Worm (Caenorhabditis elegans): ENCODE data around the gene gap-2.

The gap-2 gene

DNA sequence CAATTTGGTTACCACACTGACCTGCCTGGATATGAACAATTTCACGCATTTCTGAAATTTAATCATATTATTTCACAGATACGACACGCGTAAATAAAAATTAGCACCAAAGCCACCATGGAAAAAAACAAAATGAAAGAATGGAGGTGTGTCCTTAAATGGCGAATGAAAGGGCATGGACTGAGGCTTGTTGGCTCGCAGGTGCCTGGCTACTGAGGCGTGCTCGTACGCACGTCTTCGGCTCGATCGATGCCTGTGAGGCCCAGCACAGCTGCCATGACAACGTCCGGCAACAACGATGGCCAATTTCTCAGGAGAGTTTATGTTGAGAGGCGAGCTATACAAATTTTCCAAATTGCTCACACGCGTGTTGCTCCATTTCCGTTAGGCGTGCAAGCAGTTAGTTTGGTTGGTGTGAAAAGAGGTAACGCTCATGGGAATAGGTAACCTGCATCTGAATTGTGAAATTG is 35.4 kb upstream of the gap-2 start, which contains the start of gene tbb-4:
Gene tbb-4 (minus strand): TSS at position 51 of the 470 bp plus-strand sequence.
- TF ChIP-seq tra-1 (GFP tag; IDR thresholded peaks at IDR 0.05) = no peak
- no peak for TF ChIP-seq zfp-2 (tag; optimal IDR thresholded peaks at IDR 0.05)
- no peak for TF ChIP-seq dmd-6 (GFP tag; IDR thresholded peaks at IDR 0.05)
- TF ChIP-seq mep-1 (tag; optimal IDR thresholded peaks at IDR 0.05) = no peak
- TF ChIP-seq fos-1 (tag; optimal IDR thresholded peaks at IDR 0.05) = no peak
- TF ChIP-seq gei-8 (GFP tag; optimal IDR thresholded peaks at IDR 0.05) = no peak
- no peak for TF ChIP-seq fkh-10 (GFP tag; optimal IDR thresholded peaks at IDR 0.05)
- peak in 1 of 2 experiments; percentile 71 for TF ChIP-seq unc-62 (GFP tag; optimal IDR thresholded peaks at IDR 0.05 in 1 of 2)
- no peak for TF ChIP-seq unc-62 (tag; optimal IDR thresholded peaks at IDR 0.05)

DNA sequence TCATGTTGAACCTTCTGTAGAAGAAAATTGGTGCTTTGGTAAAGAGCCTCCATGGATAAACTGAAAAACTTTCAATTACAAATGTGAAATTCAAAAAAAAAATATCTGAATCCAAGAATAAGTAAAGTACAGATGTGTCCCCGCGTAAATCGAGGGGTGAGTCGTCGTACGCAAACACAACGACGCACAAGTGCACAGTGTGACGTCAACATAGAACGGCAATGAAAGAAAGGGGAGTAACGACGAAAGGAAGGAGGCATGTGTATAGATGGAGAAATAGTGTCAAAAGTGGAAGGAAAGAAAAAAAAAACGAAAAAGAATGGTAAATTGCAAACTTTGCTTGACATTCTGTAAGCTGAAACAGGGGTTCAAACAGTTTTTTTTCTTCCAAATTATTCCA is 30.8 kb upstream of the gap-2 start, which contains the start of gene memb-1:
Gene memb-1 (minus strand): TSS at position 60 of the 400 bp plus-strand sequence.
- TF ChIP-seq mes-2 (tag; optimal IDR thresholded peaks at IDR 0.05; ENCODE audit: poor library complexity, severe bottlenecking) (peak; percentile 91), Y105C5A.15 (GFP tag; IDR thresholded peaks at IDR 0.05) (no peak), dve-1 (tag; optimal IDR thresholded peaks at IDR 0.05; ENCODE audit: insufficient read depth) (peak; percentile 70), nhr-11 (tag; optimal IDR thresholded peaks at IDR 0.05) (peak; percentile 38), fkh-10 (GFP tag; optimal IDR thresholded peaks at IDR 0.05) (no peak), cey-2 (tag; optimal IDR thresholded peaks at IDR 0.05; ENCODE audit: borderline replicate concordance, insufficient read depth) (no peak), aha-1 (tag) (peak; percentile 90), mdl-1 (tag; optimal IDR thresholded peaks at IDR 0.05) (peak in 1 of 2 experiments; percentile 59), ztf-7 (tag; optimal IDR thresholded peaks at IDR 0.05) (peak; percentile 67), attf-4 (tag; optimal IDR thresholded peaks at IDR 0.05) (no peak), duxl-1 (tag; optimal IDR thresholded peaks at IDR 0.05; ENCODE audit: poor library complexity) (peak; percentile 32), R02D3.7 (tag; optimal IDR thresholded peaks at IDR 0.05) (peak; percentile 50), Y75B8A.6 (GFP tag; IDR thresholded peaks at IDR 0.05) (no peak), set-16 (GFP tag; IDR thresholded peaks at IDR 0.05) (no peak), mxl-3 (GFP tag; optimal IDR thresholded peaks at IDR 0.05) (peak; percentile 47), pha-4 (GFP tag; IDR thresholded peaks at IDR 0.05) (no peak), pha-4 (tag; optimal IDR thresholded peaks at IDR 0.05) (no peak), ceh-32 (tag; optimal IDR thresholded peaks at IDR 0.05; ENCODE audit: poor library complexity) (no peak), hlh-11 (tag; optimal IDR thresholded peaks at IDR 0.05) (peak; percentile 66), madf-9 (GFP tag; conservative IDR thresholded peaks at IDR 0.05) (no peak), pqm-1 (tag; optimal IDR thresholded peaks at IDR 0.05) (peak; percentile 8), nhr-6 (tag; optimal IDR thresholded peaks at IDR 0.05) (peak; percentile 36), Y5F2A.4 (GFP tag; optimal IDR thresholded peaks at IDR 0.05) (no peak), dpl-1 (GFP tag; optimal IDR thresholded peaks at IDR 0.05) (peak; percentile 31), nhr-28 (tag; optimal IDR thresholded peaks at IDR 0.05) (peak; percentile 68), nhr-25 (tag; optimal IDR thresholded peaks at IDR 0.05; ENCODE audit: borderline replicate concordance, insufficient read depth) (no peak), lin-13 (GFP tag; optimal IDR thresholded peaks at IDR 0.05) (peak; percentile 25), hlh-30 (tag; optimal IDR thresholded peaks at IDR 0.05; ENCODE audit: insufficient read depth) (peak; percentile 57), mep-1 (tag; optimal IDR thresholded peaks at IDR 0.05) (peak; percentile 86), ctbp-1 (GFP tag; IDR thresholded peaks at IDR 0.05) (no peak), gei-8 (GFP tag; optimal IDR thresholded peaks at IDR 0.05) (no peak), hif-1 (tag; optimal IDR thresholded peaks at IDR 0.05) (peak in 1 of 2 experiments; percentile 39), nhr-10 (tag; optimal IDR thresholded peaks at IDR 0.05) (no peak), rbr-2 (tag; optimal IDR thresholded peaks at IDR 0.05) (peak; percentile 58), ama-1 (optimal IDR thresholded peaks at IDR 0.05) (no peak), daf-16 (GFP tag; optimal IDR thresholded peaks at IDR 0.05) (no peak), daf-16 (tag; optimal IDR thresholded peaks at IDR 0.05) (peak; percentile 83)
